Worm (Caenorhabditis elegans): Measurements from ENCODE around the gene str-136.

ce11 chrV:8259016-8259415 is 19.7 kb downstream of the str-136 start, which contains the start of gene C16D9.1:
- TF ChIP-seq elt-1 (tag; optimal IDR thresholded peaks at IDR 0.05) (no peak), nhr-11 (tag; optimal IDR thresholded peaks at IDR 0.05) (no peak)

Data from whole organism, L3 larva.